Worm (Caenorhabditis elegans): ENCODE measurements around the gene Y37H2A.12.

The Y37H2A.12 gene

DNA sequence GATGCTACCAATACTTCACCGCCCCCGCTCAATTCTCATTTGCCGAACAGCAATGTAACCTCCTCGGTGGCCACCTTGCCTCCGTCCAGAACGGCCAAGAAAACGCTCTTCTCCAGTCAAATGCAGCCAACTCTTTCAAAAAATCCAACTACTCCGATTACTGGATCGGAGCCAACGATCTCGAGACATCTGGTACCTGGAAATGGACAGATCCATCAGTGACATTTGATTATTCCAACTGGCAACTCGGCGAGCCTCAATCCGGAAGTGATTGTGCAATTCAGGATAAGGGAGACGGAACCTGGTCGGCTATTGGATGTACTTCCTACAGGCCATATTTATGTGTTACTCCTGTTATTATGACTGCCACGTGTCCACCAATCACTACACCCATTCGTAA, 27.2 kb upstream of the Y37H2A.12 start:
- no peak for TF ChIP-seq egl-18 (GFP tag; IDR thresholded peaks at IDR 0.05)

ce11 chrV:18157707-18158106, 26.8 kb upstream of the Y37H2A.12 start, which contains the start of gene clec-48:
clec-48 (plus strand) TSS chrV:18158026.
- TF ChIP-seq nhr-80 (tag; optimal IDR thresholded peaks at IDR 0.05), result peak; percentile 9
- TF ChIP-seq efl-1 (GFP tag; optimal IDR thresholded peaks at IDR 0.05), result no peak

DNA sequence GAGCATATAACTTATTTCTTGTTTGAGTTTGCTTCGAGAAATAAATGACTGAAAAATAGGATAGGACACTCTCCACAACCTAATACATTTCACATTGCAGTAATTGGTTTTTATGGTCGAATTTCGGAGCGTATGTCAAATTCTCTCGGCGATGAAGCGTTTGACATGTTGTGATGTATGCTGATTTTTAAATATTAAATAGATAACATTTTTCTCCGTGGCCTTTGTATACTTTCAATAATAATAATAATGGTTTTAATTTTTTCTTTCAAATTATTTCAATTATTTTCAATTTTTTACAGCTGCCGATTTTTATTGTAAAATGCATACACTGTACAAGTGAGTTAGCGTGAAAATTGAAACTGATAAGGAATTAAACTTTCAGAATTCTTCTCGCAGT, 15.1 kb upstream of the Y37H2A.12 start, which contains the start of gene C14A6.3:
Gene C14A6.3 (plus strand): TSS at position 301 of the 400 bp plus-strand sequence.
- TF ChIP-seq ceh-91 (GFP tag; IDR thresholded peaks at IDR 0.05) (no peak), D2030.7 (GFP tag; IDR thresholded peaks at IDR 0.05) (no peak), zfh-2 (GFP tag; conservative IDR thresholded peaks at IDR 0.05) (no peak), hlh-26 (GFP tag; conservative IDR thresholded peaks at IDR 0.05) (no peak), madf-6 (GFP tag; IDR thresholded peaks at IDR 0.05) (no peak), F52B5.7 (tag; optimal IDR thresholded peaks at IDR 0.05) (no peak), ztf-25 (GFP tag; IDR thresholded peaks at IDR 0.05) (no peak), ceh-27 (GFP tag; optimal IDR thresholded peaks at IDR 0.05) (no peak), B0035.1 (tag; optimal IDR thresholded peaks at IDR 0.05) (no peak), Y95B8A.8 (GFP tag; IDR thresholded peaks at IDR 0.05) (no peak), xnd-1 (tag; optimal IDR thresholded peaks at IDR 0.05) (no peak)

DNA sequence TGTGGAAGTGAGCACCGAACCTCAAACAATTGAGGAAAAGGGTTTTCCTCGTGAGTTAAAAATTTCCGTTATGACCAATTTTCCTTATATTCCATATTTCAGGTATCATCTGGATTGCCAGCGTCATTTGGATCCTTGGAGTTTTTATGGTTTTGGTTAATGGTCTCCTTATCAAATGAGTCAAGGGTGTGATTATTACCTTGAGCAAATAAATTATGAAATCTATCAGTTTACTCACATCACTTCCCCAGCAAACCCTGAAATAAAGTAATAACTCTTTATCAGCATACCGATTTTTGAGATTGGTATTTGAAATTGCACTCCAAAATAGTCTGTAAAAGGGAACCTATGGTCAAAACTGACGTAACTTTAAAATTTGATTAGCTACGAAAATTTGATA, 13.5 kb upstream of the Y37H2A.12 start:
- TF ChIP-seq T07F8.4 (tag; optimal IDR thresholded peaks at IDR 0.05) (no peak), mxl-1 (tag; optimal IDR thresholded peaks at IDR 0.05) (no peak), zim-3 (tag; optimal IDR thresholded peaks at IDR 0.05) (no peak), unc-130 (GFP tag; optimal IDR thresholded peaks at IDR 0.05) (no peak), rcor-1 (GFP tag; IDR thresholded peaks at IDR 0.05) (no peak), dpl-1 (GFP tag; optimal IDR thresholded peaks at IDR 0.05) (no peak), egl-18 (GFP tag; IDR thresholded peaks at IDR 0.05) (no peak), madf-8 (GFP tag; conservative IDR thresholded peaks at IDR 0.05) (no peak), nfyb-1 (GFP tag; IDR thresholded peaks at IDR 0.05) (no peak), hlh-26 (GFP tag; conservative IDR thresholded peaks at IDR 0.05) (no peak), let-526 (GFP tag; IDR thresholded peaks at IDR 0.05) (no peak), tbp1 (GFP tag; optimal IDR thresholded peaks at IDR 0.05) (no peak)

DNA sequence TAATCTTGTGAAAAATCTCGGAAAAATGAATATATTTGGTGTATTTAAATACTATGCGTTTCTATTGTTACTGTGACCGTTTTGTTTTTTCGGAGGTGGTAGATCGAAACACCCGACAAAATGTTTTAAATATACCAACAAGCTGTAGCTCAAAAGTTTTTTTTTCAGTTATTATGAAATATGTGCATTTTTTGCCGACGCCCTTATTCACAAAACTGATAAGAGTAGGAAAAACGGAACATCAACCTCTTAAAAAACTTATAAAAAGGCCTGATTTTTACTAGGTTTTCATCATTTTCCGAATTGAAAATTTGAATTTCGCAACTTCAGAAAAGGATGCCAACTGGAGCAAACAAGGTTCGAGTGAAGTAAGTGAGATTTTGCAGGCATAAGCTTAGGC, 12.5 kb upstream of the Y37H2A.12 start, which contains the start of gene Y37H2A.14:
Gene Y37H2A.14 (plus strand): TSS at position 301 of the 400 bp plus-strand sequence.
- TF ChIP-seq die-1 (tag; optimal IDR thresholded peaks at IDR 0.05) (no peak), cebp-1 (GFP tag; IDR thresholded peaks at IDR 0.05) (no peak), cebp-1 (tag; optimal IDR thresholded peaks at IDR 0.05) (peak; percentile 77)

- TF ChIP-seq C17E4.6 (GFP tag; IDR thresholded peaks at IDR 0.05) (no peak), aptf-2 (GFP tag; conservative IDR thresholded peaks at IDR 0.05) (no peak), bed-2 (GFP tag; IDR thresholded peaks at IDR 0.05) (no peak), dox-1 (GFP tag; IDR thresholded peaks at IDR 0.05) (no peak), nfya-2 (GFP tag; IDR thresholded peaks at IDR 0.05) (no peak), F10E7.11 (tag; optimal IDR thresholded peaks at IDR 0.05) (no peak), snpc-1.1 (tag; optimal IDR thresholded peaks at IDR 0.05; ENCODE audit: insufficient read depth) (no peak), sptf-2 (GFP tag; optimal IDR thresholded peaks at IDR 0.05) (no peak), egrh-3 (GFP tag; IDR thresholded peaks at IDR 0.05) (no peak), nhr-27 (tag; optimal IDR thresholded peaks at IDR 0.05) (no peak), B0035.1 (tag; optimal IDR thresholded peaks at IDR 0.05) (no peak)
Measured at ce11 chrV:18142549-18142948, 11.6 kb upstream of the Y37H2A.12 start, which contains the start of gene Y37H2A.13. Y37H2A.13 (plus strand) TSS chrV:18142849.
